Worm (Caenorhabditis elegans) whole organism, L1 larva: ENCODE results near the gene mcp-1.

Experiments used
- C04F5.9 ChIP-seq: sonication (generic microtip); optimal IDR thresholded peaks from 2 replicates; lab custom pipeline; 2016; ENCODE audit warnings: missing genetic modification characterization, missing compliant biosample characterization
- C34B4.2 ChIP-seq: sonication (generic microtip); optimal IDR thresholded peaks from 2 replicates; lab custom pipeline; 2017; ENCODE audit warnings: mild to moderate bottlenecking, missing genetic modification characterization, missing compliant biosample characterization
- F16B12.6 ChIP-seq: fragments of 150-350 bp; optimal IDR thresholded peaks from 2 replicates; lab custom pipeline; 2014; ENCODE audit warnings: missing biosample characterization, missing genetic modification characterization
- Y116A8C.19 ChIP-seq: sonication (generic microtip); optimal IDR thresholded peaks from 2 replicates; lab custom pipeline; 2016; ENCODE audit warnings: missing compliant biosample characterization, missing genetic modification characterization, borderline replicate concordance
- aha-1 ChIP-seq: fragments of 150-350 bp; optimal IDR thresholded peaks from 2 replicates; lab custom pipeline; 2014; ENCODE audit warnings: missing biosample characterization, missing genetic modification characterization
- ama-1 ChIP-seq: fragments of 150-350 bp; optimal IDR thresholded peaks from 2 replicates; lab custom pipeline; 2014
- blmp-1 ChIP-seq: fragments of 150-350 bp; optimal IDR thresholded peaks from 2 replicates; lab custom pipeline; 2014; ENCODE audit warnings: missing biosample characterization, missing genetic modification characterization
- ceh-8 ChIP-seq: fragments of 200-800 bp; sonication (Bioruptor generic); optimal IDR thresholded peaks from 2 replicates; lab custom pipeline; 2018; ENCODE audit warnings: mild to moderate bottlenecking, missing genetic modification characterization, moderate library complexity, missing compliant biosample characterization
- ceh-82 ChIP-seq, 3 experiments: fragments of 150-350 bp in 1 of 3; sonication (generic microtip) in 2 of 3; optimal IDR thresholded peaks; 2 replicates each; lab custom pipeline; 2014 to 2017; ENCODE audit warnings: missing biosample characterization in 3 of 3, missing genetic modification characterization in 3 of 3
- ceh-90 ChIP-seq: sonication (generic microtip); optimal IDR thresholded peaks from 2 replicates; lab custom pipeline; 2016; ENCODE audit warnings: missing genetic modification characterization, missing compliant biosample characterization
- ces-1 ChIP-seq: fragments of 150-350 bp; optimal IDR thresholded peaks from 2 replicates; lab custom pipeline; 2014; ENCODE audit warnings: missing biosample characterization, missing genetic modification reagents, missing genetic modification characterization
- dsc-1 ChIP-seq: sonication (generic microtip); optimal IDR thresholded peaks from 2 replicates; lab custom pipeline; 2016; ENCODE audit warnings: mild to moderate bottlenecking, missing genetic modification characterization, missing compliant biosample characterization
- efl-1 ChIP-seq, 4 experiments: fragments of 150-350 bp; optimal IDR thresholded peaks in 3 of 4; peaks in 1 of 4; 1 replicate in 1 of 4; 2 replicates in 3 of 4; lab custom pipeline; 2014; ENCODE audit warnings: missing biosample characterization in 2 of 4, missing genetic modification characterization in 2 of 4, missing genetic modification reagents in 2 of 4
- elt-3 ChIP-seq, 6 experiments: fragments of 150-350 bp in 1 of 6; sonication (generic microtip); optimal IDR thresholded peaks; 2 replicates each; lab custom pipeline; 2017 to 2018; ENCODE audit warnings: missing biosample characterization in 6 of 6, missing genetic modification characterization in 6 of 6, inconsistent platforms in 1 of 6
- fkh-10 ChIP-seq: sonication (generic microtip); optimal IDR thresholded peaks from 2 replicates; lab custom pipeline; 2017; ENCODE audit warnings: missing biosample characterization, missing genetic modification reagents, missing genetic modification characterization
- fkh-8 ChIP-seq: sonication (generic microtip); optimal IDR thresholded peaks from 2 replicates; lab custom pipeline; 2016; ENCODE audit warnings: mild to moderate bottlenecking, missing genetic modification characterization, missing compliant biosample characterization
- grh-1 ChIP-seq: fragments of 200-800 bp; sonication (Bioruptor generic); IDR thresholded peaks from 2 replicates; pipeline ENCODE4 v1.3.6; 2022; ENCODE audit warnings: missing genetic modification reagents, missing genetic modification characterization, missing compliant biosample characterization
- hlh-17 ChIP-seq: fragments of 200-800 bp; sonication (Bioruptor generic); optimal IDR thresholded peaks from 2 replicates; lab custom pipeline; 2018; ENCODE audit warnings: missing genetic modification characterization, mild to moderate bottlenecking, missing compliant biosample characterization, moderate library complexity, borderline replicate concordance
- hlh-4 ChIP-seq: sonication (generic microtip); optimal IDR thresholded peaks from 2 replicates; lab custom pipeline; 2016; ENCODE audit warnings: mild to moderate bottlenecking, missing genetic modification characterization, missing compliant biosample characterization
- hpl-2 ChIP-seq: fragments of 150-350 bp; optimal IDR thresholded peaks from 2 replicates; lab custom pipeline; 2014; ENCODE audit warnings: missing biosample characterization, missing genetic modification reagents, missing genetic modification characterization
- irx-1 ChIP-seq: sonication (generic microtip); optimal IDR thresholded peaks from 2 replicates; lab custom pipeline; 2016; ENCODE audit warnings: missing genetic modification characterization, missing compliant biosample characterization
- isw-1 ChIP-seq: fragments of 200-800 bp; sonication (Bioruptor generic); IDR thresholded peaks from 2 replicates; pipeline ENCODE4 v1.3.6; 2022; ENCODE audit warnings: missing genetic modification characterization, missing compliant biosample characterization
- lin-13 ChIP-seq: fragments of 150-350 bp; optimal IDR thresholded peaks from 2 replicates; lab custom pipeline; 2014; ENCODE audit warnings: missing biosample characterization, missing genetic modification reagents, missing genetic modification characterization
- lin-35 ChIP-seq, 2 experiments: fragments of 150-350 bp; optimal IDR thresholded peaks; 2 replicates each; lab custom pipeline; 2014; ENCODE audit warnings: missing biosample characterization in 2 of 2, missing genetic modification characterization in 2 of 2, missing genetic modification reagents in 2 of 2
- lsy-2 ChIP-seq, 2 experiments: fragments of 150-350 bp; optimal IDR thresholded peaks; 2 replicates each; lab custom pipeline; 2014; ENCODE audit warnings: missing biosample characterization in 2 of 2, missing genetic modification characterization in 2 of 2
- mef-2 ChIP-seq: fragments of 150-350 bp; optimal IDR thresholded peaks from 2 replicates; lab custom pipeline; 2014; ENCODE audit warnings: missing biosample characterization, missing genetic modification characterization
- mep-1 ChIP-seq: fragments of 150-350 bp; optimal IDR thresholded peaks from 2 replicates; lab custom pipeline; 2014; ENCODE audit warnings: missing biosample characterization, missing genetic modification characterization
- nhr-11 ChIP-seq: fragments of 150-350 bp; optimal IDR thresholded peaks from 2 replicates; lab custom pipeline; 2014; ENCODE audit warnings: missing biosample characterization, missing genetic modification characterization
- nhr-12 ChIP-seq: sonication (generic microtip); optimal IDR thresholded peaks from 2 replicates; lab custom pipeline; 2017; ENCODE audit warnings: missing biosample characterization, missing genetic modification characterization
- nhr-20 ChIP-seq: sonication (generic microtip); optimal IDR thresholded peaks from 2 replicates; lab custom pipeline; 2016; ENCODE audit warnings: mild to moderate bottlenecking, missing genetic modification characterization, missing compliant biosample characterization
- nhr-28 ChIP-seq: fragments of 150-350 bp; optimal IDR thresholded peaks from 2 replicates; lab custom pipeline; 2014; ENCODE audit warnings: missing biosample characterization, missing genetic modification characterization
- nhr-47 ChIP-seq: sonication (generic microtip); optimal IDR thresholded peaks from 2 replicates; lab custom pipeline; 2016; ENCODE audit warnings: mild to moderate bottlenecking, missing genetic modification characterization, moderate library complexity, missing compliant biosample characterization
- nhr-71 ChIP-seq: sonication (generic microtip); optimal IDR thresholded peaks from 2 replicates; lab custom pipeline; 2016; ENCODE audit warnings: mild to moderate bottlenecking, missing genetic modification characterization, moderate library complexity, missing compliant biosample characterization
- nhr-85 ChIP-seq: sonication (generic microtip); peaks from one replicate; lab custom pipeline; 2016; ENCODE audit warnings: missing genetic modification characterization, inconsistent platforms, missing compliant biosample characterization
- pax-3 ChIP-seq: fragments of 200-800 bp; sonication (Bioruptor generic); optimal IDR thresholded peaks from 2 replicates; lab custom pipeline; 2018; ENCODE audit warnings: mild to moderate bottlenecking, missing genetic modification characterization, moderate library complexity, missing compliant biosample characterization
- pqm-1 ChIP-seq: sonication (generic microtip); optimal IDR thresholded peaks from 3 replicates; lab custom pipeline; 2017; ENCODE audit warnings: missing biosample characterization, missing genetic modification characterization
- rnt-1 ChIP-seq: sonication (generic microtip); optimal IDR thresholded peaks from 2 replicates; lab custom pipeline; 2016; ENCODE audit warnings: mild to moderate bottlenecking, missing genetic modification characterization, moderate library complexity, missing compliant biosample characterization
- skn-1 ChIP-seq: fragments of 150-350 bp; optimal IDR thresholded peaks from 2 replicates; lab custom pipeline; 2014; ENCODE audit warnings: missing biosample characterization, missing genetic modification characterization
- snpc-4 ChIP-seq: fragments of 150-350 bp; optimal IDR thresholded peaks from 2 replicates; lab custom pipeline; 2014; ENCODE audit warnings: missing biosample characterization, missing genetic modification characterization
- snu-23 ChIP-seq: sonication (generic microtip); optimal IDR thresholded peaks from 2 replicates; lab custom pipeline; 2016; ENCODE audit warnings: missing genetic modification characterization, missing compliant biosample characterization
- sptf-1 ChIP-seq: fragments of 150-350 bp; optimal IDR thresholded peaks from 2 replicates; lab custom pipeline; 2014; ENCODE audit warnings: missing biosample characterization, missing genetic modification characterization
- tbx-2 ChIP-seq: sonication (generic microtip); optimal IDR thresholded peaks from 2 replicates; lab custom pipeline; 2016; ENCODE audit warnings: missing genetic modification characterization, missing compliant biosample characterization
- tlp-1 ChIP-seq: fragments of 150-350 bp; optimal IDR thresholded peaks from 2 replicates; lab custom pipeline; 2014; ENCODE audit warnings: missing biosample characterization, missing genetic modification characterization
- unc-62 ChIP-seq: fragments of 150-350 bp; optimal IDR thresholded peaks from 2 replicates; lab custom pipeline; 2014; ENCODE audit warnings: missing biosample characterization, missing genetic modification reagents, missing genetic modification characterization
- unc-86 ChIP-seq: sonication (generic microtip); optimal IDR thresholded peaks from 2 replicates; lab custom pipeline; 2016; ENCODE audit warnings: missing genetic modification characterization, missing compliant biosample characterization
- vab-15 ChIP-seq: sonication (generic microtip); optimal IDR thresholded peaks from 2 replicates; lab custom pipeline; 2017; ENCODE audit warnings: missing genotype, mild to moderate bottlenecking, missing genetic modification characterization, missing compliant biosample characterization
- ztf-11 ChIP-seq, 2 experiments: sonication (generic microtip); optimal IDR thresholded peaks; 2 replicates each; lab custom pipeline; 2016 to 2017; ENCODE audit warnings: missing genetic modification characterization in 2 of 2, missing biosample characterization in 1 of 2, missing compliant biosample characterization in 1 of 2
- ztf-4 ChIP-seq: fragments of 150-350 bp; optimal IDR thresholded peaks from 2 replicates; lab custom pipeline; 2014; ENCODE audit warnings: missing biosample characterization, missing genetic modification characterization

The mcp-1 gene

ce11 chrV:5917707-5918106 is 43.9 kb upstream of the mcp-1 start, which contains the start of gene lrpr-1 (continued):
- peak; percentile 46 for TF ChIP-seq F16B12.6 (tag; lab: Kevin White, UChicago)
- TF ChIP-seq ztf-4 (tag; lab: Kevin White, UChicago), result no peak
- TF ChIP-seq nhr-20 (tag; lab: Kevin White, UChicago), result peak; percentile 93
- peak; percentile 96 for TF ChIP-seq Y116A8C.19 (tag; lab: Kevin White, UChicago)
- TF ChIP-seq lin-35 (GFP tag; optimal IDR thresholded peaks at IDR 0.05; lab: Kevin White, UChicago), result peak; percentile 99
- TF ChIP-seq rnt-1 (tag; lab: Kevin White, UChicago), result peak; percentile 100
- TF ChIP-seq skn-1, result peak; percentile 66
- TF ChIP-seq lsy-2 (tag; optimal IDR thresholded peaks at IDR 0.05; lab: Kevin White, UChicago), result peak; percentile 85 to 87
- TF ChIP-seq ceh-90 (tag; lab: Kevin White, UChicago), result peak; percentile 99
- TF ChIP-seq ztf-11 (tag; optimal IDR thresholded peaks at IDR 0.05; lab: Kevin White, UChicago), result peak in 1 of 2 experiments; percentile 99
- TF ChIP-seq snpc-4 (tag; lab: Kevin White, UChicago), result peak; percentile 59
- peak; percentile 97 for TF ChIP-seq nhr-47 (tag; lab: Kevin White, UChicago)
- peak; percentile 88 for TF ChIP-seq grh-1
- peak in 2 of 6 experiments; percentile 16 to 35 for TF ChIP-seq elt-3 (tag; optimal IDR thresholded peaks at IDR 0.05; lab: Kevin White, UChicago)
- TF ChIP-seq sptf-1 (tag; lab: Kevin White, UChicago), result no peak
- TF ChIP-seq lin-13 (GFP tag; lab: Kevin White, UChicago), result peak; percentile 71
- TF ChIP-seq hlh-4 (tag; lab: Kevin White, UChicago), result peak; percentile 71
- TF ChIP-seq pax-3 (tag; lab: Kevin White, UChicago), result peak; percentile 97
- TF ChIP-seq vab-15 (tag; lab: Kevin White, UChicago), result peak; percentile 43
- TF ChIP-seq ces-1 (GFP tag; lab: Kevin White, UChicago), result no peak
- peak; percentile 98 for TF ChIP-seq nhr-85 (tag; lab: Kevin White, UChicago)
- TF ChIP-seq aha-1 (tag; lab: Kevin White, UChicago), result no peak
- peak; percentile 57 for TF ChIP-seq blmp-1 (tag; lab: Kevin White, UChicago)
- peak; percentile 32 for TF ChIP-seq C34B4.2
- TF ChIP-seq ceh-8 (GFP tag; lab: Kevin White, UChicago), result peak; percentile 77
- peak; percentile 97 for TF ChIP-seq tbx-2 (tag; lab: Kevin White, UChicago)
- TF ChIP-seq unc-86, result peak; percentile 86
- peak; percentile 24 for TF ChIP-seq fkh-10
- TF ChIP-seq isw-1 (GFP tag; lab: Robert Waterston, UW), result peak; percentile 86
- no peak for TF ChIP-seq ama-1 (lab: Kevin White, UChicago)
- peak; percentile 71 for TF ChIP-seq nhr-11 (tag; lab: Kevin White, UChicago)
- no peak for TF ChIP-seq tlp-1 (tag; lab: Kevin White, UChicago)
- TF ChIP-seq fkh-8 (tag; lab: Kevin White, UChicago), result peak; percentile 86
- peak; percentile 72 for TF ChIP-seq mep-1
- peak; percentile 98 for TF ChIP-seq irx-1 (tag; lab: Kevin White, UChicago)
- no peak for TF ChIP-seq hpl-2
- peak; percentile 94 for TF ChIP-seq C04F5.9
- peak; percentile 98 for TF ChIP-seq dsc-1 (tag; lab: Kevin White, UChicago)
- no peak for TF ChIP-seq unc-62 (GFP tag; lab: Kevin White, UChicago)
- no peak for TF ChIP-seq nhr-28
- TF ChIP-seq mef-2, result no peak
- TF ChIP-seq efl-1 (optimal IDR thresholded peaks at IDR 0.05; lab: Kevin White, UChicago), result peak; percentile 99
- TF ChIP-seq efl-1 (GFP tag; optimal IDR thresholded peaks at IDR 0.05 in 1 of 2; lab: Kevin White, UChicago), result peak; percentile 98 to 100
- peak; percentile 71 for TF ChIP-seq hlh-17 (GFP tag; lab: Kevin White, UChicago)
- peak; percentile 71 to 82 (median 78) for TF ChIP-seq ceh-82 (tag; optimal IDR thresholded peaks at IDR 0.05; lab: Kevin White, UChicago)
- TF ChIP-seq nhr-71, result peak; percentile 96
- TF ChIP-seq pqm-1 (tag; lab: Kevin White, UChicago), result no peak
- peak; percentile 92 for TF ChIP-seq snu-23 (GFP tag; lab: Kevin White, UChicago)
- TF ChIP-seq nhr-12 (tag; lab: Kevin White, UChicago), result no peak
